Fruit fly (Drosophila melanogaster) whole organism, adult: ENCODE measurements around the gene pelo.

Experiments
- CG11617 ChIP-seq: fragments of 200-800 bp; sonication (Bioruptor generic); optimal IDR thresholded peaks from 2 replicates; lab custom pipeline; 2017; ENCODE audit warnings: mild to moderate bottlenecking, missing biosample characterization, missing genetic modification reagents, missing genetic modification characterization
- CG12768 ChIP-seq: fragments of 200-800 bp; sonication (Bioruptor generic); optimal IDR thresholded peaks from 2 replicates; lab custom pipeline; 2017; ENCODE audit warnings: missing biosample characterization, missing genetic modification characterization, mild to moderate bottlenecking, moderate library complexity, missing genetic modification reagents
- CG14711 ChIP-seq: fragments of 200-800 bp; sonication (Bioruptor generic); optimal IDR thresholded peaks from 2 replicates; lab custom pipeline; 2018; ENCODE audit warnings: missing biosample characterization, mild to moderate bottlenecking, missing genetic modification characterization, moderate library complexity
- CG1620 ChIP-seq: fragments of 200-800 bp; sonication (Bioruptor generic); optimal IDR thresholded peaks from 2 replicates; lab custom pipeline; 2016; ENCODE audit warnings: missing biosample characterization, missing genetic modification characterization
- CG33017 ChIP-seq: fragments of 200-800 bp; sonication (Bioruptor generic); optimal IDR thresholded peaks from 2 replicates; lab custom pipeline; 2018; ENCODE audit warnings: missing biosample characterization, mild to moderate bottlenecking, missing genetic modification characterization, moderate library complexity
- CG5204 ChIP-seq: fragments of 200-800 bp; sonication (Bioruptor generic); optimal IDR thresholded peaks from 2 replicates; lab custom pipeline; 2016; ENCODE audit warnings: missing biosample characterization, missing genetic modification characterization
- CG7045 ChIP-seq: fragments of 200-800 bp; sonication (Bioruptor generic); optimal IDR thresholded peaks from 2 replicates; lab custom pipeline; 2017; ENCODE audit warnings: missing biosample characterization, mild to moderate bottlenecking, missing genetic modification characterization
- CG7101 ChIP-seq: fragments of 200-800 bp; sonication (Bioruptor generic); optimal IDR thresholded peaks from 2 replicates; lab custom pipeline; 2018; ENCODE audit warnings: missing biosample characterization, mild to moderate bottlenecking, missing genetic modification characterization, moderate library complexity
- Clk ChIP-seq: fragments of 200-800 bp; sonication (Bioruptor generic); optimal IDR thresholded peaks from 2 replicates; lab custom pipeline; 2017; ENCODE audit warnings: missing biosample characterization, missing genetic modification characterization
- Crg-1 ChIP-seq: fragments of 200-800 bp; sonication (Bioruptor generic); optimal IDR thresholded peaks from 2 replicates; lab custom pipeline; 2016; ENCODE audit warnings: missing biosample characterization, missing genetic modification characterization
- Hr96 ChIP-seq: fragments of 200-800 bp; sonication (Bioruptor generic); optimal IDR thresholded peaks from 2 replicates; lab custom pipeline; 2016; ENCODE audit warnings: missing biosample characterization, missing genetic modification characterization
- Mnt ChIP-seq: fragments of 200-800 bp; sonication (Bioruptor generic); optimal IDR thresholded peaks from 2 replicates; lab custom pipeline; 2016; ENCODE audit warnings: missing biosample characterization, mild to moderate bottlenecking, missing genetic modification characterization
- bab1 ChIP-seq: fragments of 200-800 bp; sonication (Bioruptor generic); optimal IDR thresholded peaks from 3 replicates; lab custom pipeline; 2019; ENCODE audit warnings: missing biosample characterization, mild to moderate bottlenecking, missing genetic modification characterization, moderate library complexity
- cic ChIP-seq: fragments of 200-800 bp; sonication (Bioruptor generic); optimal IDR thresholded peaks from 2 replicates; lab custom pipeline; 2017; ENCODE audit warnings: missing biosample characterization, mild to moderate bottlenecking, missing genetic modification characterization, moderate library complexity
- cnc ChIP-seq, 2 experiments: fragments of >200 bp; optimal IDR thresholded peaks; 2 replicates each; lab custom pipeline; 2017
- kay ChIP-seq: fragments of 200-800 bp; sonication (Bioruptor generic); peaks from one replicate; lab custom pipeline; 2016; ENCODE audit warnings: missing biosample characterization, missing genetic modification characterization, borderline replicate concordance
- ovo ChIP-seq: fragments of 200-800 bp; sonication (Bioruptor generic); optimal IDR thresholded peaks from 2 replicates; lab custom pipeline; 2016; ENCODE audit warnings: missing biosample characterization, missing genetic modification characterization
- pad ChIP-seq: fragments of 200-800 bp; sonication (Bioruptor generic); optimal IDR thresholded peaks from 3 replicates; lab custom pipeline; 2017; ENCODE audit warnings: missing biosample characterization, missing genetic modification characterization, mild to moderate bottlenecking, moderate library complexity, missing genetic modification reagents
- tj ChIP-seq: fragments of 200-800 bp; sonication (Bioruptor generic); optimal IDR thresholded peaks from 3 replicates; lab custom pipeline; 2017; ENCODE audit warnings: missing biosample characterization, mild to moderate bottlenecking, missing genetic modification characterization, moderate library complexity
- toe ChIP-seq: fragments of 200-800 bp; sonication (Bioruptor generic); optimal IDR thresholded peaks from 2 replicates; lab custom pipeline; 2016; ENCODE audit warnings: missing biosample characterization, missing genetic modification characterization

pelo gene

DNA sequence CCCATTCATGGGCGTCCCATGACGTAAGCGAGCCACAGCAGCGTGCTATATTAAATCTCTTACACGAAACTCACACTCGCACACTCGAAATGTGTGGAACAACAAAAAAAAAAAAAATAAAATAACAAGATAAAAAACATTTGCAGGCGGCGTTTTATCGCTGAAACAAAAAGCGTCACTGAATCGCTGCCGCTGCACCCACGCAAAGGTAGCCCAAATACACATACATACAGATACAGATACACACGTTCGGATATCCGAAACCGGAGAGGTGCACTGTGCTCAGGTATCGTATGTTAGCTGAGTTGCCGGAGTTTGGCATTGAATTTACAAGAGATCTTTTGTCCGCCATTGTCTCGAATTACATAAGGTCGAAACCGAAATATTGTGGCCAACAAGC, 14.6 kb upstream of the pelo start:
- TF ChIP-seq pad (no peak), bab1 (GFP tag; lab: Kevin White, UChicago) (no peak), toe (GFP tag; lab: Kevin White, UChicago) (no peak), CG12768 (GFP tag; lab: Kevin White, UChicago) (peak; percentile 13), CG7101 (no peak)

DNA sequence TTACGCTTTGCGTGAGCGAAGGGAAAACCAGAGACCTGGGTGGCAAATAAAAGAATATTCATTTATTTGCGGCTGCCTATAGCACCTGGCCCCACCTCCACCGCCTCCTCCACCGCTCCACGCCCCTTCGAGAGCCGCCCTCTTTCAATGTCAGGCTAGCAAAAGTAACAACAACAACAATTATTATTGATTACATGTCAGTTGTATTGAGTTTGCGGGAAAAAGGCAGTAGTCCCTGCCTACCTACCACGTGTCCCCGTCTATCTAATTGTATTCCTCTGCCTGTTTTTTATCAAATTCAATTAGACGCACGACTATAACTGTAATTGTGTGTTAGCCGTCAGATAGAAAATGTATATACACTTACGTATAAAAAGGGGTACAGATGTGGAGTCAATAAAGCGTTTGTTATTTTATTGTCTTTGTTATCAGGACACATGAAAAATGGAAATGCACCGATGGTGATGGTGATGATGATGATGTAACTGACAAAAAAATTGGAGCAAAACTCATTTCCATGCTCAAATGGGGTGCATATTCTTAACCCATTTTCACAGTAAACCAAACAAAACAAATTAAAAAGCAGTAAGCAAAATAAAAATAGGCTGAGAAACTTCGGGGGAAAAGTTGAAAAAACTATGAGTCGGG, 9.9 kb upstream of the pelo start:
- TF ChIP-seq cic (GFP tag; lab: Kevin White, UChicago) (peak; percentile 16), bab1 (GFP tag; lab: Kevin White, UChicago) (no peak), CG5204 (GFP tag; lab: Kevin White, UChicago) (no peak), kay (peak; percentile 89), CG14711 (tag; lab: Kevin White, UChicago) (no peak)

DNA sequence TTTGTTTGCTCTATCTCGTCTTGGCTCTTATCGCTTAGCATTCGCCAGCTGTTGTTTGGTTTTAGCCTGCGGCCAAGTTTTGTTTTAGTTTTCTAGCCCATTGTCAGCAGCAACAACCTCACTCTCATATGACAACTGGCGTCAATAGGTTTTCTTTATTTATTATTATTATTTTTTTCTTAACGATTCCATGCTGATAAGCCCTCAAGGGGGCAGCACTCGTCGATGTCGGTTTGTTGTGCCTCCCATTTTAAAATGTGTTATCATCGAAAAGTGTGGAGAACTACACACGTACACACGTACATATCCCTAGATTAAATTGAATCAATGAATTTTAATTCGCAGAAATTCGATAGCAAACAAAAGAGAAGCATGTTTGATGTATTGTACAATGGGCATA, 9.4 kb upstream of the pelo start:
- TF ChIP-seq cic (GFP tag; lab: Kevin White, UChicago) = peak; percentile 64
- TF ChIP-seq Mnt (GFP tag; lab: Kevin White, UChicago) = no peak
- no peak for TF ChIP-seq CG5204 (GFP tag; lab: Kevin White, UChicago)
- peak; percentile 70 for TF ChIP-seq kay

DNA sequence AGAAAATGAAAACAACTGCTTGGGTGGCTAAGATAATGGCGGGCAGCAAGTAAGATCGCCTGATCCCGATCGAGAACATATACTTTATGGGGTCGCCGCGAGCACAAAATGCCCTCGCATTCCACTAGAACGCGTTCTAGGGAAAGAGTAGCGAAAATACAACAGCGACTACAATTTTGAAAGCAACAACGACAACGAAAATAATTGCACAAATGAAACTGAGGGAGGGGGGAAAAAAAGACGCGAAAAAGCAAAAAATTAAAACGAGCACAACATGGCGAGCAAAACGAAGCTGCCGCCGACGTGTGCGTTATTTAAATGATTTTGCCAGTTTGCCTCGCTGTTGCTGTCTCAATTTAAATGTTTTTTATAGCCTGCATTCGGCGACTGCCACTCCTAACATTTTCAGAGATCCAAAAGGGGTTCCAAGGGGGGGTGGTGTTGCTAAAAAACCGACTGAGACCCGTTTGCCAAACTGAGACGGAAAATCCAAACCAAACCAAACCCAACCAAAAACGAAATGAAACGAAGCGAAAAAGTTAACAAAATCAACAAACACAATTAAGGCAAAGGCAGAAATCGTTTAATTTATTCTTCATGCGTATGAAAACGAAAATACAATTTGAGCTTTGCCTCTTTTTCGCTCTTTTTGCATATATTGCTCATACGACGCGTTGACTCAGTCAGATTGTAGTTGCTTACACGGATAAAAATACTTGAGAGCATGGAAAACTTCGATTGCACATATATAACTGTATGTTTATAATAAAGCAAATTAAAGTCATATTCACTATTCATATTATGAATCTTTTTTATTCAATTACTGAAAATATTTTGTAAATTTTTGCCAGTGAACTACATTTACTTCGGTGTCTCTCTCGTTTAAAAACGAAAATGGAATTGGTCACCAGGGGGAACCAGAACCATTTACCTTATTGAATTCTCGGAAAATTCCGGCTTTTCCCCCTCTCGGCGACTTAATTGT, 8.0 kb upstream of the pelo start:
- TF ChIP-seq Mnt (GFP tag; lab: Kevin White, UChicago) (no peak), CG14711 (tag; lab: Kevin White, UChicago) (peak; percentile 48), tj (GFP tag; lab: Kevin White, UChicago) (peak; percentile 46), ovo (GFP tag; lab: Kevin White, UChicago) (no peak), bab1 (GFP tag; lab: Kevin White, UChicago) (peak; percentile 18), CG7101 (peak; percentile 37), CG33017 (peak; percentile 49)

DNA sequence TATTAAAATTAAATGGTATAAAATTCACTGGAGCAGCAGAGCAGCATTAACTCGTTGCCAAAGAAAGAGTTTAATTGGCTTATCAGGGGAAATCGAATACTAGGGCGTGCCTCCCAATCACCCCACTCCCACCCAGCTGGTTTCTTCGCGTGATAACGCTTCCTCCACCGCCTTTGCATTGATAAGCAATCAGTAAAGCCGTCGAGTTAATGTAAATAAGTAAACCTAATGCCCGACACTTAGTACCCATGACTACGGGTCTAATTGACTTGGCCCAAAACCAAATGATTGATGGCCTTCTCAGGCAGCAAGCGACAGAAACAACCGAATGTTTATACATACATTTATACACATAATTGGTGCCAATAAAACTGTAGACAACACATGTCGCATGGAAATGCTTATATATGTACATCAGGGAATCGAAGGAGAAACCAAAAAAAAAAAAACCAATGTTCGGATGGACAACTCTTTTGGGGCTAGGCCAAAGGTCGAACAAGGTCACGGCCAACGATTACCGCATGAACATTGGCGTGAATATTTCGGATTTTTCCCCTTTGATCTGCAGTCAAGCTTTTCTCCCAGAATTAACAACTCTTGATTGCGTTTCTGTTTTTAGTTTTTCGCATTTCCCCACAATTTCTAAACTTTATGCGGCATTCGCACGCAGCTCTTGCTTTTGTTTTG, 6.5 kb upstream of the pelo start:
- no peak for TF ChIP-seq cnc (optimal IDR thresholded peaks at IDR 0.05; lab: Kevin White, UChicago)
- TF ChIP-seq cic (GFP tag; lab: Kevin White, UChicago) = peak; percentile 76
- peak; percentile 43 for TF ChIP-seq CG12768 (GFP tag; lab: Kevin White, UChicago)
- TF ChIP-seq CG1620 (GFP tag; lab: Kevin White, UChicago) = no peak
- TF ChIP-seq CG11617 = no peak
- no peak for TF ChIP-seq CG7101
- no peak for TF ChIP-seq Crg-1 (GFP tag; lab: Kevin White, UChicago)
- TF ChIP-seq Clk (GFP tag; lab: Kevin White, UChicago) = no peak
- TF ChIP-seq bab1 (GFP tag; lab: Kevin White, UChicago) = no peak
- TF ChIP-seq kay = no peak
- TF ChIP-seq CG14711 (tag; lab: Kevin White, UChicago) = no peak
- TF ChIP-seq tj (GFP tag; lab: Kevin White, UChicago) = no peak
- TF ChIP-seq Mnt (GFP tag; lab: Kevin White, UChicago) = peak; percentile 46
- no peak for TF ChIP-seq ovo (GFP tag; lab: Kevin White, UChicago)
- TF ChIP-seq CG33017 = no peak
- TF ChIP-seq pad = no peak

DNA sequence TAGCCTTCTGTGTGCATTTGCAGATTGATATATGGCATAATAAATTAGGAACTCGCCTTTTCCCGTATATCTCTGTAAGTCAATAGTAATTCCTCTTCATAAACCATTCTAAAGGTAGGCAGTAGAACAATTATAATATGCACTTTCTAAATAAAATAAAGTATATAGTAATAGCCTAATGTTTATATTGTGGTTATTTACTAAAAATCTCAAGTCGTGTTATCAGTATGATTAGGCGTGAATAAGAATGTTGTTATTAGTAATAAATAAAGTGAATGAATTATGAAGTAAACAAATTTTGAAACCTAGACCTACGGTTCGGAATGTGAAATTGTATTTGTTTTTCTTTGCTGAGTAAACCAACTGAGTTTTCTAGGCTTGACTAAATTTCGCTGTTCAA, 4.9 kb upstream of the pelo start:
- no peak for TF ChIP-seq cic (GFP tag; lab: Kevin White, UChicago)
- TF ChIP-seq Mnt (GFP tag; lab: Kevin White, UChicago) = no peak
- TF ChIP-seq tj (GFP tag; lab: Kevin White, UChicago) = no peak
- no peak for TF ChIP-seq pad
- no peak for TF ChIP-seq Hr96
- TF ChIP-seq kay = no peak
- no peak for TF ChIP-seq CG11617
- TF ChIP-seq ovo (GFP tag; lab: Kevin White, UChicago) = no peak

DNA sequence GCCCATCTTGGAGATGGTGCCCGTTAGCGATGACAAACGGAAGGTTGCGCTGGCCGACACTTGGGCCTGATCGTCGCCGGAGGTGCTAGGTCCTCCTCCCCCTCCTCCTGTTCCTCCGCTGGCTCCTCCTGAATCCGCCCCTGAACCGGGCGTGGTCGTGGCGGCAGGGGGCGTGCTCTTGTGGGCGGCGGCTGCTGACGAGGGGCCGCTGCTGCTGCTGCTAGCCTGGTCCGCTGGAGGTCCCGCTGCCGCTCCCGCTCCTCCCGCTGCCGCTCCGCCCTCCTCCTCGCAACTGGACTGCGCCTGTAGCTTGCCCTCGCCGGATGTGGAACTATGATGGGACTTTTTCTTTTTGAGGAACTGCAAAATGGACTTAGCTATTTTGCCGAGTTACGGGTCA, 3.0 kb upstream of the pelo start:
- TF ChIP-seq tj (GFP tag; lab: Kevin White, UChicago) (no peak), CG12768 (GFP tag; lab: Kevin White, UChicago) (no peak), cnc (optimal IDR thresholded peaks at IDR 0.05; lab: Kevin White, UChicago) (no peak), Mnt (GFP tag; lab: Kevin White, UChicago) (no peak), CG11617 (no peak), CG7045 (GFP tag; lab: Kevin White, UChicago) (no peak), CG33017 (no peak), CG5204 (GFP tag; lab: Kevin White, UChicago) (no peak), Clk (GFP tag; lab: Kevin White, UChicago) (no peak), ovo (GFP tag; lab: Kevin White, UChicago) (no peak), CG14711 (tag; lab: Kevin White, UChicago) (no peak), CG1620 (GFP tag; lab: Kevin White, UChicago) (no peak), Crg-1 (GFP tag; lab: Kevin White, UChicago) (no peak), CG7101 (no peak), Hr96 (no peak), pad (no peak), cic (GFP tag; lab: Kevin White, UChicago) (no peak), toe (GFP tag; lab: Kevin White, UChicago) (no peak)
